Worm (Caenorhabditis elegans): Measurements from ENCODE around the gene gln-6.

DNA sequence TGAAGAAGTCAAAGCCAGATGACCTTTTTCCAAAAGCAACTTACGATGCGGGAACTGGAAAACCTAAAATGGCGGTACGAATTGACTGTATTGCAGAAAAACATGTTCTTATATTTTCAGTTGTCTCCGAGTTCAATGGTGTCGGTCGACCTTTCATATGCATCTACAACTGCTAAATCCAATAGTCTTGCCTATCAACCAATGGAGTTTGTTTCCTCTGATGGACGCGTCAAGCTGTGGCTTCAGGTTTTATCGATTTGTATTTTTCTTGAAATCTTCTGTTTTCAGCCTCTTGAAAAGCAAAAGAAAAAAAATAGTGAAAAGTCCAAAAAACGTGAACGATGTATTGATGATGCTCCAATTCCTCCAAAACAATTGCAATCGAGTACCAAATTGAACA is 26.4 kb downstream of the gln-6 start:
- no peak for TF ChIP-seq him-1 (tag; optimal IDR thresholded peaks at IDR 0.05)
- TF ChIP-seq W03F9.2 (tag; optimal IDR thresholded peaks at IDR 0.05), result no peak
